Fruit fly (Drosophila melanogaster) whole organism, embryonic: Measurements from ENCODE around the gene inc.

Source experiments
- Ada2b ChIP-seq: fragments of 200-800 bp; sonication (Bioruptor generic); IDR thresholded peaks from 2 replicates; pipeline ENCODE4 v1.3.6; 2022; ENCODE audit warnings: missing biosample characterization, missing genetic modification characterization
- Aef1 ChIP-seq: fragments of 200-800 bp; sonication (Bioruptor generic); IDR thresholded peaks from 3 replicates; pipeline ENCODE4 v1.3.6; 2022; ENCODE audit warnings: missing biosample characterization, missing genetic modification characterization
- CG10565 ChIP-seq: fragments of 200-800 bp; sonication (Bioruptor generic); optimal IDR thresholded peaks from 3 replicates; lab custom pipeline; 2016; ENCODE audit warnings: missing biosample characterization, mild to moderate bottlenecking, missing genetic modification characterization
- CG12744 ChIP-seq: fragments of 200-800 bp; sonication (Bioruptor generic); optimal IDR thresholded peaks from 2 replicates; lab custom pipeline; 2016; ENCODE audit warnings: missing biosample characterization, missing genetic modification characterization
- CG13287 ChIP-seq: fragments of 200-800 bp; sonication (Bioruptor generic); IDR thresholded peaks from 2 replicates; pipeline ENCODE4 v1.3.6; 2022; ENCODE audit warnings: missing biosample characterization, missing genetic modification characterization; ENCODE audit not compliant: partially characterized antibody
- CG13775 ChIP-seq: fragments of 200-800 bp; sonication (Bioruptor generic); optimal IDR thresholded peaks from 3 replicates; lab custom pipeline; 2017; ENCODE audit warnings: missing biosample characterization, mild to moderate bottlenecking, missing genetic modification characterization
- CG15479 ChIP-seq: fragments of 200-800 bp; sonication (Bioruptor generic); optimal IDR thresholded peaks from 3 replicates; lab custom pipeline; 2019; ENCODE audit warnings: missing biosample characterization, mild to moderate bottlenecking, missing genetic modification characterization, moderate library complexity
- CG15696 ChIP-seq: fragments of 200-800 bp; sonication (Bioruptor generic); optimal IDR thresholded peaks from 2 replicates; lab custom pipeline; 2019; ENCODE audit warnings: missing biosample characterization, mild to moderate bottlenecking, missing genetic modification characterization, moderate library complexity
- CG16779 ChIP-seq: fragments of 200-800 bp; sonication (Bioruptor generic); IDR thresholded peaks from 2 replicates; pipeline ENCODE4 v1.3.6; 2022; ENCODE audit warnings: missing biosample characterization, missing genetic modification characterization
- CG17568 ChIP-seq: fragments of 200-800 bp; sonication (Bioruptor generic); optimal IDR thresholded peaks from 2 replicates; lab custom pipeline; 2018; ENCODE audit warnings: missing biosample characterization, mild to moderate bottlenecking, missing genetic modification characterization, moderate library complexity
- CG18262 ChIP-seq: fragments of 200-800 bp; optimal IDR thresholded peaks from 3 replicates; lab custom pipeline; 2019; ENCODE audit warnings: missing biosample characterization, mild to moderate bottlenecking, missing genetic modification characterization, moderate library complexity
- CG18599 ChIP-seq: fragments of 200-800 bp; sonication (Bioruptor generic); optimal IDR thresholded peaks from 3 replicates; lab custom pipeline; 2017; ENCODE audit warnings: missing biosample characterization, missing genetic modification characterization, mild to moderate bottlenecking, moderate library complexity, missing genetic modification reagents
- CG32532 ChIP-seq: fragments of 200-800 bp; sonication (Bioruptor generic); IDR thresholded peaks from 2 replicates; pipeline ENCODE4 v1.3.6; 2022; ENCODE audit warnings: missing biosample characterization, missing genetic modification characterization
- CG34376 ChIP-seq: fragments of 200-800 bp; sonication (Bioruptor generic); optimal IDR thresholded peaks from 2 replicates; lab custom pipeline; 2018; ENCODE audit warnings: missing biosample characterization, mild to moderate bottlenecking, missing genetic modification characterization
- CG4730 ChIP-seq: fragments of 200-800 bp; sonication (Bioruptor generic); IDR thresholded peaks from 2 replicates; pipeline ENCODE4 v1.3.6; 2022; ENCODE audit warnings: missing biosample characterization, missing genetic modification characterization
- CG6254 ChIP-seq: fragments of 200-800 bp; sonication (Bioruptor generic); optimal IDR thresholded peaks from 3 replicates; lab custom pipeline; 2017; ENCODE audit warnings: mild to moderate bottlenecking, missing biosample characterization, missing genetic modification reagents, missing genetic modification characterization
- CG7963 ChIP-seq: fragments of 200-800 bp; sonication (Bioruptor generic); IDR thresholded peaks from 3 replicates; pipeline ENCODE4 v1.3.6; 2022; ENCODE audit warnings: missing biosample characterization, missing genetic modification characterization; ENCODE audit not compliant: partially characterized antibody
- CG8290 ChIP-seq, 3 experiments: fragments of 200-800 bp; sonication (Bioruptor generic); optimal IDR thresholded peaks; 2 replicates each; lab custom pipeline; 2016 to 2019; ENCODE audit warnings: missing biosample characterization in 3 of 3, missing genetic modification characterization in 3 of 3, mild to moderate bottlenecking in 2 of 3, moderate library complexity in 1 of 3
- CTCF ChIP-seq: fragments of 200-800 bp; sonication (Bioruptor generic); optimal IDR thresholded peaks from 2 replicates; lab custom pipeline; 2017; ENCODE audit warnings: missing biosample characterization, mild to moderate bottlenecking, missing genetic modification characterization, moderate library complexity
- Deaf1 ChIP-seq: fragments of 200-800 bp; optimal IDR thresholded peaks from 3 replicates; lab custom pipeline; 2019; ENCODE audit warnings: missing biosample characterization, mild to moderate bottlenecking, missing genetic modification characterization, moderate library complexity
- HHEX ChIP-seq: fragments of 200-800 bp; sonication (Bioruptor generic); optimal IDR thresholded peaks from 3 replicates; lab custom pipeline; 2017; ENCODE audit warnings: missing biosample characterization, mild to moderate bottlenecking, missing genetic modification characterization, missing genetic modification reagents
- HLH4C ChIP-seq: fragments of 200-800 bp; sonication (Bioruptor generic); IDR thresholded peaks from 3 replicates; pipeline ENCODE4 v1.3.6; 2022; ENCODE audit warnings: missing biosample characterization, missing genetic modification characterization; ENCODE audit not compliant: partially characterized antibody
- Hr78 ChIP-seq, 2 experiments: fragments of 200-800 bp in 1 of 2; fragments of >200 bp in 1 of 2; sonication (Bioruptor generic) in 1 of 2; optimal IDR thresholded peaks; 2 replicates each; lab custom pipeline; 2017 to 2019; ENCODE audit warnings: missing biosample characterization in 2 of 2, missing genetic modification characterization in 2 of 2, mild to moderate bottlenecking in 1 of 2, moderate library complexity in 1 of 2
- Lhr ChIP-seq: fragments of 200-800 bp; sonication (Bioruptor generic); optimal IDR thresholded peaks from 3 replicates; lab custom pipeline; 2017; ENCODE audit warnings: mild to moderate bottlenecking, missing biosample characterization, missing genetic modification reagents, missing genetic modification characterization
- NK7.1 ChIP-seq: fragments of 200-800 bp; sonication (Bioruptor generic); optimal IDR thresholded peaks from 3 replicates; lab custom pipeline; 2016; ENCODE audit warnings: missing biosample characterization, missing genetic modification characterization
- Pdp1 ChIP-seq, 2 experiments: fragments of 200-800 bp; sonication (Bioruptor generic); optimal IDR thresholded peaks; 3 replicates each; lab custom pipeline; 2016; ENCODE audit warnings: missing biosample characterization in 2 of 2, missing genetic modification characterization in 2 of 2, mild to moderate bottlenecking in 1 of 2, moderate library complexity in 1 of 2
- Rfx ChIP-seq: fragments of 200-800 bp; sonication (Bioruptor generic); IDR thresholded peaks from 2 replicates; pipeline ENCODE4 v1.3.6; 2022; ENCODE audit warnings: missing biosample characterization, missing genetic modification characterization
- Six4 ChIP-seq: fragments of 200-800 bp; sonication (Bioruptor generic); optimal IDR thresholded peaks from 2 replicates; lab custom pipeline; 2016; ENCODE audit warnings: missing biosample characterization, missing genetic modification characterization
- Tbp ChIP-seq: fragments of >200 bp; optimal IDR thresholded peaks from 2 replicates; lab custom pipeline; 2018; ENCODE audit warnings: missing biosample characterization, missing genetic modification characterization
- ab ChIP-seq: fragments of 200-800 bp; sonication (Bioruptor generic); optimal IDR thresholded peaks from 2 replicates; lab custom pipeline; 2016; ENCODE audit warnings: missing biosample characterization, missing genetic modification characterization
- bowl ChIP-seq: fragments of 200-800 bp; sonication (Bioruptor generic); IDR thresholded peaks from 2 replicates; pipeline ENCODE4 v1.3.6; 2022; ENCODE audit warnings: missing biosample characterization, missing genetic modification characterization
- fu2 ChIP-seq: fragments of 200-800 bp; sonication (Bioruptor generic); optimal IDR thresholded peaks from 2 replicates; lab custom pipeline; 2016; ENCODE audit warnings: missing biosample characterization, missing genetic modification characterization
- grn ChIP-seq: fragments of 200-800 bp; sonication (Bioruptor generic); optimal IDR thresholded peaks from 3 replicates; lab custom pipeline; 2017; ENCODE audit warnings: missing biosample characterization, missing genetic modification characterization
- luna ChIP-seq: fragments of 200-800 bp; sonication (Bioruptor generic); optimal IDR thresholded peaks from 2 replicates; lab custom pipeline; 2016; ENCODE audit warnings: missing biosample characterization, missing genetic modification characterization
- nau ChIP-seq: fragments of 200-800 bp; sonication (Bioruptor generic); optimal IDR thresholded peaks from 3 replicates; lab custom pipeline; 2017; ENCODE audit warnings: missing biosample characterization, mild to moderate bottlenecking, missing genetic modification characterization, missing genetic modification reagents
- sna ChIP-seq: fragments of 200-800 bp; sonication (Bioruptor generic); IDR thresholded peaks from 2 replicates; pipeline ENCODE4 v1.3.6; 2022; ENCODE audit warnings: missing biosample characterization, missing genetic modification characterization; ENCODE audit not compliant: partially characterized antibody
- vnd ChIP-seq: fragments of 200-800 bp; sonication (Bioruptor generic); IDR thresholded peaks from 3 replicates; pipeline ENCODE4 v1.3.6; 2022; ENCODE audit warnings: missing biosample characterization, missing genetic modification characterization; ENCODE audit not compliant: partially characterized antibody
- zf30C ChIP-seq: fragments of 200-800 bp; sonication (Bioruptor generic); optimal IDR thresholded peaks from 3 replicates; lab custom pipeline; 2018; ENCODE audit warnings: missing biosample characterization, mild to moderate bottlenecking, missing genetic modification characterization

inc gene

dm6 chrX:1466505-1467381 is 16.5 kb upstream of the inc start (continued):
- TF ChIP-seq CG32532 (GFP tag; lab: Robert Waterston, UW) = peak; percentile 34; the same call in 1 of the 2 replicates
- TF ChIP-seq CG8290 (GFP tag; optimal IDR thresholded peaks at IDR 0.05; lab: Kevin White, UChicago) = no peak
- peak in 1 of 2 experiments; percentile 30 for TF ChIP-seq CG8290 (tag; optimal IDR thresholded peaks at IDR 0.05; lab: Kevin White, UChicago)
- TF ChIP-seq Deaf1 (tag; lab: Kevin White, UChicago) = peak; percentile 62
- no peak for TF ChIP-seq CG18262 (tag; lab: Kevin White, UChicago)
- TF ChIP-seq CG18599 (GFP tag; lab: Kevin White, UChicago) = peak; percentile 50
- TF ChIP-seq luna (GFP tag; lab: Kevin White, UChicago) = no peak
- peak; percentile 71 for TF ChIP-seq CG34376
- TF ChIP-seq Rfx (GFP tag; lab: Robert Waterston, UW) = peak; percentile 25; the same call in 1 of the 2 replicates
- peak in 1 of 2 experiments; percentile 8 for TF ChIP-seq Hr78 (GFP tag; optimal IDR thresholded peaks at IDR 0.05; lab: Kevin White, UChicago)
- TF ChIP-seq CG13287 (GFP tag; lab: Robert Waterston, UW) = peak; percentile 21
- no peak for TF ChIP-seq Tbp
- TF ChIP-seq Pdp1 (GFP tag; optimal IDR thresholded peaks at IDR 0.05; lab: Kevin White, UChicago) = peak in 1 of 2 experiments; percentile 77

dm6 chrX:1467382-1467592 is 16.0 kb upstream of the inc start, which contains the start of gene CG14778:
CG14778 (plus strand) TSS chrX:1467493.
- TF ChIP-seq fu2 (GFP tag; lab: Kevin White, UChicago) (no peak), bowl (GFP tag; lab: Robert Waterston, UW) (no peak), CG13775 (GFP tag; lab: Kevin White, UChicago) (no peak), Lhr (no peak), CG15696 (tag; lab: Kevin White, UChicago) (no peak), CG15479 (GFP tag; lab: Kevin White, UChicago) (no peak), CG6254 (GFP tag; lab: Kevin White, UChicago) (no peak), CG12744 (no peak), CG4730 (no peak), CG34376 (no peak), HHEX (no peak), Aef1 (no peak), vnd (GFP tag; lab: Robert Waterston, UW) (no peak), CG8290 (GFP tag; optimal IDR thresholded peaks at IDR 0.05; lab: Kevin White, UChicago) (no peak), CG8290 (tag; optimal IDR thresholded peaks at IDR 0.05; lab: Kevin White, UChicago) (no peak), CG10565 (no peak), sna (GFP tag; lab: Robert Waterston, UW) (no peak)

dm6 chrX:1469717-1470116 is 13.6 kb upstream of the inc start, which contains the start of gene CG32808:
CG32808 (minus strand) TSS chrX:1469817.
- TF ChIP-seq CG8290 (GFP tag; optimal IDR thresholded peaks at IDR 0.05; lab: Kevin White, UChicago) (no peak), CG8290 (tag; optimal IDR thresholded peaks at IDR 0.05; lab: Kevin White, UChicago) (no peak), Ada2b (GFP tag; lab: Robert Waterston, UW) (no peak), CTCF (GFP tag; lab: Kevin White, UChicago) (no peak), Six4 (GFP tag; lab: Kevin White, UChicago) (no peak), CG16779 (GFP tag; lab: Robert Waterston, UW) (no peak), NK7.1 (GFP tag; lab: Kevin White, UChicago) (no peak), grn (GFP tag; lab: Kevin White, UChicago) (no peak), nau (GFP tag; lab: Kevin White, UChicago) (no peak), ab (GFP tag; lab: Kevin White, UChicago) (no peak), HLH4C (GFP tag; lab: Robert Waterston, UW) (no peak), zf30C (GFP tag; lab: Kevin White, UChicago) (no peak), CG17568 (no peak), CG7963 (GFP tag; lab: Robert Waterston, UW) (no peak)
